Worm (Caenorhabditis elegans): ENCODE results near the gene C05C9.3.

ce11 chrX:11196741-11197140 is 44.1 kb upstream of the C05C9.3 start, which contains the start of gene C34F6.1:
- TF ChIP-seq ama-1 (optimal IDR thresholded peaks at IDR 0.05) (no peak), sma-9 (GFP tag; optimal IDR thresholded peaks at IDR 0.05) (no peak), sma-9 (tag; optimal IDR thresholded peaks at IDR 0.05) (no peak), unc-62 (GFP tag; optimal IDR thresholded peaks at IDR 0.05) (no peak), lin-13 (GFP tag; optimal IDR thresholded peaks at IDR 0.05) (no peak)

Data from whole organism, L2 larva.